Fruit fly (Drosophila melanogaster) whole organism: ENCODE data around the gene CG12259.

Source experiments
- Dll ChIP-seq: fragments of >200 bp; optimal IDR thresholded peaks from 2 replicates; lab custom pipeline; 2017
- EcR ChIP-seq, 2 experiments: fragments of >200 bp; optimal IDR thresholded peaks; 2 replicates each; lab custom pipeline; 2017; ENCODE audit warnings: missing biosample characterization in 2 of 2, missing genetic modification characterization in 2 of 2, missing genetic modification reagents in 2 of 2
- psq ChIP-seq: fragments of >200 bp; optimal IDR thresholded peaks from 2 replicates; lab custom pipeline; 2017
- usp ChIP-seq: fragments of >200 bp; optimal IDR thresholded peaks from 2 replicates; lab custom pipeline; 2017; ENCODE audit warnings: missing biosample characterization, missing genetic modification characterization, mixed read lengths

- TF ChIP-seq usp (GFP tag; lab: Kevin White, UChicago), result no peak
- no peak for TF ChIP-seq psq (lab: Kevin White, UChicago)
- TF ChIP-seq EcR (GFP tag; optimal IDR thresholded peaks at IDR 0.05; lab: Kevin White, UChicago), result no peak
- TF ChIP-seq Dll (lab: Kevin White, UChicago), result no peak
These were observed 48.6 kb downstream of the CG12259 start, which contains the start of gene CG12426 for dm6 chr3R:27872290-27872689.
